Worm (Caenorhabditis elegans) whole organism, L4/young adult: ENCODE measurements around the gene Y55B1AR.2.

Experiments
- W03F9.2 ChIP-seq: fragments of 150-350 bp; optimal IDR thresholded peaks from 2 replicates; lab custom pipeline; 2014; ENCODE audit warnings: missing biosample characterization, missing genetic modification characterization
- dao-5 ChIP-seq: sonication (generic microtip); optimal IDR thresholded peaks from 2 replicates; lab custom pipeline; 2016; ENCODE audit warnings: missing genotype, missing genetic modification characterization, moderate library complexity, missing compliant biosample characterization
- him-1 ChIP-seq: sonication (generic microtip); optimal IDR thresholded peaks from 2 replicates; lab custom pipeline; 2016; ENCODE audit warnings: missing genotype, missing genetic modification reagents, missing genetic modification characterization, missing compliant biosample characterization

- no peak for TF ChIP-seq him-1
- no peak for TF ChIP-seq W03F9.2
- TF ChIP-seq dao-5 (tag; lab: Kevin White, UChicago) = no peak
Observed at ce11 chrIII:631421-631820, 32.8 kb upstream of the Y55B1AR.2 start, which contains the start of gene T19C3.6.
